Fruit fly (Drosophila melanogaster) whole organism, embryonic: ENCODE data around the gene CG4570.

Experiments
- Atf6 ChIP-seq: fragments of 200-800 bp; sonication (Bioruptor generic); IDR thresholded peaks from 2 replicates; pipeline ENCODE4 v1.3.6; 2022; ENCODE audit warnings: missing biosample characterization, missing genetic modification characterization
- CG11398 ChIP-seq: fragments of 200-800 bp; sonication (Bioruptor generic); optimal IDR thresholded peaks from 2 replicates; lab custom pipeline; 2016; ENCODE audit warnings: missing biosample characterization, missing genetic modification characterization
- CG12942 ChIP-seq: fragments of 200-800 bp; sonication (Bioruptor generic); optimal IDR thresholded peaks from 3 replicates; lab custom pipeline; 2016; ENCODE audit warnings: missing biosample characterization, missing genetic modification characterization
- CG13123 ChIP-seq: fragments of 200-800 bp; sonication (Bioruptor generic); optimal IDR thresholded peaks from 2 replicates; lab custom pipeline; 2016; ENCODE audit warnings: missing biosample characterization, missing genetic modification characterization
- CG15011 ChIP-seq: fragments of 200-800 bp; sonication (Bioruptor generic); optimal IDR thresholded peaks from 3 replicates; lab custom pipeline; 2018; ENCODE audit warnings: missing biosample characterization, mild to moderate bottlenecking, missing genetic modification characterization
- CG17359 ChIP-seq: fragments of 200-800 bp; sonication (Bioruptor generic); optimal IDR thresholded peaks from 3 replicates; lab custom pipeline; 2018; ENCODE audit warnings: missing biosample characterization, mild to moderate bottlenecking, missing genetic modification characterization, moderate library complexity
- CG2202 ChIP-seq: fragments of 200-800 bp; sonication (Bioruptor generic); optimal IDR thresholded peaks from 2 replicates; lab custom pipeline; 2018; ENCODE audit warnings: missing biosample characterization, mild to moderate bottlenecking, missing genetic modification characterization
- CG2678 ChIP-seq: fragments of 200-800 bp; sonication (Bioruptor generic); optimal IDR thresholded peaks from 3 replicates; lab custom pipeline; 2019; ENCODE audit warnings: missing biosample characterization, mild to moderate bottlenecking, missing genetic modification characterization, moderate library complexity
- CG2875 ChIP-seq: fragments of 200-800 bp; sonication (Bioruptor generic); optimal IDR thresholded peaks from 2 replicates; lab custom pipeline; 2017; ENCODE audit warnings: missing biosample characterization, mild to moderate bottlenecking, missing genetic modification characterization, missing genetic modification reagents
- CG30020 ChIP-seq: fragments of 200-800 bp; optimal IDR thresholded peaks from 2 replicates; lab custom pipeline; 2019; ENCODE audit warnings: missing biosample characterization, mild to moderate bottlenecking, missing genetic modification characterization, moderate library complexity
- CG32767 ChIP-seq: fragments of 200-800 bp; sonication (Bioruptor generic); IDR thresholded peaks from 2 replicates; pipeline ENCODE4 v1.3.6; 2022; ENCODE audit warnings: missing biosample characterization, missing genetic modification characterization
- CG4282 ChIP-seq: fragments of 200-800 bp; sonication (Bioruptor generic); optimal IDR thresholded peaks from 2 replicates; lab custom pipeline; 2016; ENCODE audit warnings: missing biosample characterization, missing genetic modification characterization
- CG7786 ChIP-seq: fragments of 200-800 bp; sonication (Bioruptor generic); optimal IDR thresholded peaks from 2 replicates; lab custom pipeline; 2016; ENCODE audit warnings: missing biosample characterization, missing genetic modification characterization
- CG9876 ChIP-seq: fragments of 200-800 bp; sonication (Bioruptor generic); optimal IDR thresholded peaks from 2 replicates; lab custom pipeline; 2016; ENCODE audit warnings: missing biosample characterization, missing genetic modification characterization
- CrebB ChIP-seq: fragments of 200-800 bp; sonication (Bioruptor generic); optimal IDR thresholded peaks from 3 replicates; lab custom pipeline; 2018; ENCODE audit warnings: missing biosample characterization, mild to moderate bottlenecking, missing genetic modification characterization
- Dp ChIP-seq: fragments of 200-800 bp; sonication (Bioruptor generic); optimal IDR thresholded peaks from 2 replicates; lab custom pipeline; 2018; ENCODE audit warnings: missing biosample characterization, mild to moderate bottlenecking, missing genetic modification characterization, moderate library complexity
- Fer3 ChIP-seq: fragments of 200-800 bp; sonication (Bioruptor generic); optimal IDR thresholded peaks from 2 replicates; lab custom pipeline; 2018; ENCODE audit warnings: missing biosample characterization, mild to moderate bottlenecking, missing genetic modification characterization, moderate library complexity
- H2.0 ChIP-seq: fragments of 200-800 bp; sonication (Bioruptor generic); IDR thresholded peaks from 2 replicates; pipeline ENCODE4 v1.3.6; 2022; ENCODE audit warnings: missing biosample characterization, missing genetic modification characterization
- Lpt ChIP-seq: fragments of >200 bp; optimal IDR thresholded peaks from 2 replicates; lab custom pipeline; 2018; ENCODE audit warnings: missing biosample characterization, missing genetic modification characterization
- Nf-YB ChIP-seq: fragments of 200-800 bp; sonication (Bioruptor generic); optimal IDR thresholded peaks from 3 replicates; lab custom pipeline; 2019; ENCODE audit warnings: missing biosample characterization, mild to moderate bottlenecking, missing genetic modification characterization, moderate library complexity
- Poxn ChIP-seq: fragments of 200-800 bp; sonication (Bioruptor generic); IDR thresholded peaks from 2 replicates; pipeline ENCODE4 v1.3.6; 2022; ENCODE audit warnings: missing biosample characterization, missing genetic modification characterization
- Side ChIP-seq: fragments of 200-800 bp; sonication (Bioruptor generic); optimal IDR thresholded peaks from 2 replicates; lab custom pipeline; 2016; ENCODE audit warnings: missing biosample characterization, missing genetic modification characterization
- Sox102F ChIP-seq: fragments of 200-800 bp; sonication (Bioruptor generic); optimal IDR thresholded peaks from 2 replicates; lab custom pipeline; 2018; ENCODE audit warnings: missing biosample characterization, mild to moderate bottlenecking, missing genetic modification characterization, moderate library complexity
- Sry-β ChIP-seq: fragments of 200-800 bp; sonication (Bioruptor generic); optimal IDR thresholded peaks from 2 replicates; lab custom pipeline; 2018; ENCODE audit warnings: missing biosample characterization, mild to moderate bottlenecking, missing genetic modification characterization, moderate library complexity
- Sry-δ ChIP-seq: fragments of 200-800 bp; sonication (Bioruptor generic); optimal IDR thresholded peaks from 2 replicates; lab custom pipeline; 2016; ENCODE audit warnings: missing biosample characterization, missing genetic modification characterization
- Ssrp ChIP-seq: fragments of 200-800 bp; sonication (Bioruptor generic); optimal IDR thresholded peaks from 2 replicates; lab custom pipeline; 2018; ENCODE audit warnings: missing biosample characterization, mild to moderate bottlenecking, missing genetic modification characterization, moderate library complexity
- Stat92E ChIP-seq, 3 experiments: fragments of >200 bp in 2 of 3; fragments of 200-800 bp in 1 of 3; sonication (Bioruptor generic) in 1 of 3; optimal IDR thresholded peaks; 2 replicates each; lab custom pipeline; 2017 to 2019; ENCODE audit warnings: missing biosample characterization in 3 of 3, missing genetic modification characterization in 3 of 3, mild to moderate bottlenecking in 1 of 3, moderate library complexity in 1 of 3
- abd-A ChIP-seq: fragments of 200-800 bp; sonication (Bioruptor generic); optimal IDR thresholded peaks from 3 replicates; lab custom pipeline; 2019; ENCODE audit warnings: missing biosample characterization, mild to moderate bottlenecking, missing genetic modification characterization, moderate library complexity
- bab2 ChIP-seq: fragments of 200-800 bp; sonication (Bioruptor generic); optimal IDR thresholded peaks from 2 replicates; lab custom pipeline; 2016; ENCODE audit warnings: missing biosample characterization, missing genetic modification characterization
- crol ChIP-seq: fragments of 200-800 bp; sonication (Bioruptor generic); IDR thresholded peaks from 2 replicates; pipeline ENCODE4 v1.3.6; 2022; ENCODE audit warnings: missing biosample characterization, missing genetic modification characterization
- dmrt11E ChIP-seq: fragments of 200-800 bp; sonication (Bioruptor generic); optimal IDR thresholded peaks from 3 replicates; lab custom pipeline; 2018; ENCODE audit warnings: missing biosample characterization, mild to moderate bottlenecking, missing genetic modification characterization, moderate library complexity
- fd3F ChIP-seq: fragments of 200-800 bp; sonication (Bioruptor generic); optimal IDR thresholded peaks from 2 replicates; lab custom pipeline; 2018; ENCODE audit warnings: missing biosample characterization, mild to moderate bottlenecking, missing genetic modification characterization, moderate library complexity
- grn ChIP-seq: fragments of 200-800 bp; sonication (Bioruptor generic); optimal IDR thresholded peaks from 3 replicates; lab custom pipeline; 2017; ENCODE audit warnings: missing biosample characterization, missing genetic modification characterization
- hbn ChIP-seq: fragments of 200-800 bp; sonication (Bioruptor generic); IDR thresholded peaks from 2 replicates; pipeline ENCODE4 v1.3.6; 2022; ENCODE audit warnings: missing biosample characterization, missing genetic modification characterization; ENCODE audit not compliant: partially characterized antibody
- her ChIP-seq: fragments of 200-800 bp; sonication (Bioruptor generic); optimal IDR thresholded peaks from 2 replicates; lab custom pipeline; 2016; ENCODE audit warnings: missing biosample characterization, missing genetic modification characterization
- jumu ChIP-seq: fragments of 200-800 bp; sonication (Bioruptor generic); optimal IDR thresholded peaks from 3 replicates; lab custom pipeline; 2016; ENCODE audit warnings: missing biosample characterization, missing genetic modification characterization
- kah ChIP-seq: fragments of 200-800 bp; sonication (Bioruptor generic); optimal IDR thresholded peaks from 2 replicates; lab custom pipeline; 2018; ENCODE audit warnings: missing biosample characterization, mild to moderate bottlenecking, missing genetic modification characterization
- ken ChIP-seq: fragments of 200-800 bp; sonication (Bioruptor generic); IDR thresholded peaks from 3 replicates; pipeline ENCODE4 v1.3.6; 2022; ENCODE audit warnings: missing biosample characterization, missing genetic modification characterization
- lmd ChIP-seq: fragments of 200-800 bp; sonication (Bioruptor generic); IDR thresholded peaks from 2 replicates; pipeline ENCODE4 v1.3.6; 2022; ENCODE audit warnings: missing biosample characterization, missing genetic modification characterization
- luna ChIP-seq: fragments of 200-800 bp; sonication (Bioruptor generic); optimal IDR thresholded peaks from 2 replicates; lab custom pipeline; 2016; ENCODE audit warnings: missing biosample characterization, missing genetic modification characterization
- nmo ChIP-seq: fragments of 200-800 bp; sonication (Bioruptor generic); optimal IDR thresholded peaks from 2 replicates; lab custom pipeline; 2018; ENCODE audit warnings: missing biosample characterization, mild to moderate bottlenecking, missing genetic modification characterization, moderate library complexity
- p53 ChIP-seq: fragments of 200-800 bp; sonication (Bioruptor generic); optimal IDR thresholded peaks from 2 replicates; lab custom pipeline; 2016; ENCODE audit warnings: missing biosample characterization, missing genetic modification characterization
- pho ChIP-seq: fragments of 200-800 bp; sonication (Bioruptor generic); optimal IDR thresholded peaks from 2 replicates; lab custom pipeline; 2016; ENCODE audit warnings: missing biosample characterization, missing genetic modification characterization
- pita ChIP-seq: fragments of 200-800 bp; sonication (Bioruptor generic); optimal IDR thresholded peaks from 2 replicates; lab custom pipeline; 2017; ENCODE audit warnings: missing biosample characterization, mild to moderate bottlenecking, missing genetic modification characterization
- sc ChIP-seq, 3 experiments: fragments of >200 bp in 2 of 3; fragments of 200-800 bp in 1 of 3; sonication (Bioruptor generic) in 1 of 3; optimal IDR thresholded peaks; 2 replicates in 2 of 3; 3 replicates in 1 of 3; lab custom pipeline; 2017; ENCODE audit warnings: mild to moderate bottlenecking in 1 of 3, missing biosample characterization in 1 of 3, missing genetic modification characterization in 1 of 3, missing genetic modification reagents in 1 of 3
- schlank ChIP-seq: fragments of 200-800 bp; sonication (Bioruptor generic); optimal IDR thresholded peaks from 2 replicates; lab custom pipeline; 2018; ENCODE audit warnings: missing biosample characterization, mild to moderate bottlenecking, missing genetic modification characterization
- sisA ChIP-seq: fragments of 200-800 bp; sonication (Bioruptor generic); IDR thresholded peaks from 2 replicates; pipeline ENCODE4 v1.3.6; 2022; ENCODE audit warnings: missing biosample characterization, missing genetic modification characterization
- ssp ChIP-seq: fragments of 200-800 bp; sonication (Bioruptor generic); IDR thresholded peaks from 2 replicates; pipeline ENCODE4 v1.3.6; 2022; ENCODE audit warnings: missing biosample characterization, missing genetic modification characterization
- trh ChIP-seq: fragments of 200-800 bp; sonication (Bioruptor generic); optimal IDR thresholded peaks from 2 replicates; lab custom pipeline; 2016; ENCODE audit warnings: missing biosample characterization, missing genetic modification characterization
- wor ChIP-seq: fragments of 200-800 bp; sonication (Bioruptor generic); IDR thresholded peaks from 2 replicates; pipeline ENCODE4 v1.3.6; 2022; ENCODE audit warnings: missing biosample characterization, missing genetic modification characterization

Gene CG4570

dm6 chr3R:10868427-10868962 is 11.9 kb downstream of the CG4570 start, which contains the start of the genes SelR and Tsp86D (continued):
- TF ChIP-seq CrebB (tag; lab: Kevin White, UChicago), result peak; percentile 52
- no peak for TF ChIP-seq Lpt (GFP tag; lab: Kevin White, UChicago)
- peak; percentile 43 for TF ChIP-seq CG2678
- TF ChIP-seq jumu, result no peak
- peak; percentile 57 for TF ChIP-seq p53 (GFP tag; lab: Kevin White, UChicago)
- peak; percentile 36 for TF ChIP-seq Dp
- TF ChIP-seq Poxn (GFP tag; lab: Robert Waterston, UW), result no peak
- peak; percentile 27; the same call in 1 of the 2 replicates for TF ChIP-seq hbn (GFP tag; lab: Robert Waterston, UW)
- TF ChIP-seq grn, result peak; percentile 43
- TF ChIP-seq kah, result peak; percentile 78
- no peak for TF ChIP-seq CG30020 (tag; lab: Kevin White, UChicago)
- TF ChIP-seq Sry-β (GFP tag; lab: Kevin White, UChicago), result no peak
- no peak for TF ChIP-seq CG9876
- peak; percentile 69 for TF ChIP-seq Sry-δ (GFP tag; lab: Kevin White, UChicago)
- peak in 1 of 3 experiments; percentile 60 for TF ChIP-seq Stat92E (GFP tag; optimal IDR thresholded peaks at IDR 0.05; lab: Kevin White, UChicago)
- no peak for TF ChIP-seq Ssrp
- TF ChIP-seq CG2875 (GFP tag; lab: Kevin White, UChicago), result no peak
- TF ChIP-seq ken (GFP tag; lab: Robert Waterston, UW), result no peak
- no peak for TF ChIP-seq pita (GFP tag; lab: Kevin White, UChicago)
- no peak for TF ChIP-seq ssp (GFP tag; lab: Robert Waterston, UW)
- TF ChIP-seq wor (GFP tag; lab: Robert Waterston, UW), result no peak
- TF ChIP-seq luna (GFP tag; lab: Kevin White, UChicago), result no peak
- no peak for TF ChIP-seq CG7786 (GFP tag; lab: Kevin White, UChicago)
- TF ChIP-seq CG2202 (tag; lab: Kevin White, UChicago), result no peak
- peak; percentile 36 for TF ChIP-seq Fer3
- TF ChIP-seq sisA (GFP tag; lab: Robert Waterston, UW), result no peak
- peak; percentile 7 for TF ChIP-seq Nf-YB (GFP tag; lab: Kevin White, UChicago)
- TF ChIP-seq abd-A (tag; lab: Kevin White, UChicago), result peak; percentile 94
- TF ChIP-seq CG13123 (GFP tag; lab: Kevin White, UChicago), result no peak
- peak; percentile 45; the same call in 1 of the 2 replicates for TF ChIP-seq CG32767 (GFP tag; lab: Robert Waterston, UW)
- TF ChIP-seq CG4282 (GFP tag; lab: Kevin White, UChicago), result no peak
- TF ChIP-seq trh (GFP tag; lab: Kevin White, UChicago), result no peak
- no peak for TF ChIP-seq sc (optimal IDR thresholded peaks at IDR 0.05; lab: Kevin White, UChicago)
- no peak for TF ChIP-seq sc (GFP tag; optimal IDR thresholded peaks at IDR 0.05; lab: Kevin White, UChicago)
- peak; percentile 16 for TF ChIP-seq CG17359 (tag; lab: Kevin White, UChicago)
- TF ChIP-seq lmd (GFP tag; lab: Robert Waterston, UW), result no peak
- no peak for TF ChIP-seq CG15011 (GFP tag; lab: Kevin White, UChicago)
- TF ChIP-seq Side (GFP tag; lab: Kevin White, UChicago), result no peak
- TF ChIP-seq Atf6 (GFP tag; lab: Robert Waterston, UW), result peak; percentile 32; the same call in 1 of the 2 replicates
- peak; percentile 72 for TF ChIP-seq nmo
- TF ChIP-seq CG12942 (GFP tag; lab: Kevin White, UChicago), result no peak
- no peak for TF ChIP-seq crol (GFP tag; lab: Robert Waterston, UW)
- peak; percentile 15 for TF ChIP-seq her (GFP tag; lab: Kevin White, UChicago)
- peak; percentile 22 for TF ChIP-seq pho (GFP tag; lab: Kevin White, UChicago)
- no peak for TF ChIP-seq CG11398
- no peak for TF ChIP-seq Sox102F (GFP tag; lab: Kevin White, UChicago)
- no peak for TF ChIP-seq H2.0 (GFP tag; lab: Robert Waterston, UW)
- no peak for TF ChIP-seq dmrt11E (tag; lab: Kevin White, UChicago)
- TF ChIP-seq schlank (tag; lab: Kevin White, UChicago), result peak; percentile 6
- no peak for TF ChIP-seq fd3F (GFP tag; lab: Kevin White, UChicago)
- no peak for TF ChIP-seq bab2 (GFP tag; lab: Kevin White, UChicago)
